Fruit fly (Drosophila melanogaster) whole organism, prepupa: Measurements from ENCODE around the gene Muc91C.

ENCODE experiments used
- CG11294 ChIP-seq: fragments of 200-800 bp; sonication (Bioruptor generic); IDR thresholded peaks from 2 replicates; pipeline ENCODE4 v1.3.6; 2022; ENCODE audit warnings: missing biosample characterization, missing genetic modification characterization
- CG31627 ChIP-seq: fragments of 200-800 bp; sonication (Bioruptor generic); optimal IDR thresholded peaks from 3 replicates; lab custom pipeline; 2016; ENCODE audit warnings: missing biosample characterization, missing genetic modification characterization
- CG8632 ChIP-seq: fragments of 200-800 bp; sonication (Bioruptor generic); optimal IDR thresholded peaks from 3 replicates; lab custom pipeline; 2016; ENCODE audit warnings: missing biosample characterization, missing genetic modification characterization
- Ets96B ChIP-seq: fragments of 200-800 bp; optimal IDR thresholded peaks from 2 replicates; lab custom pipeline; 2019; ENCODE audit warnings: missing biosample characterization, mild to moderate bottlenecking, missing genetic modification characterization, moderate library complexity
- Hr38 ChIP-seq: sonication (Bioruptor generic); optimal IDR thresholded peaks from 2 replicates; lab custom pipeline; 2016; ENCODE audit warnings: missing biosample characterization, missing genetic modification characterization
- Hr4 ChIP-seq: fragments of 200-800 bp; sonication (Bioruptor generic); optimal IDR thresholded peaks from 3 replicates; lab custom pipeline; 2016; ENCODE audit warnings: missing biosample characterization, missing genetic modification characterization
- Lpt ChIP-seq: fragments of 200-800 bp; sonication (Bioruptor generic); optimal IDR thresholded peaks from 3 replicates; lab custom pipeline; 2016; ENCODE audit warnings: missing biosample characterization, missing genetic modification characterization
- Smox ChIP-seq: fragments of 200-800 bp; sonication (Bioruptor generic); optimal IDR thresholded peaks from 3 replicates; lab custom pipeline; 2016; ENCODE audit warnings: missing biosample characterization, missing genetic modification characterization
- Sox102F ChIP-seq: fragments of 200-800 bp; sonication (Bioruptor generic); optimal IDR thresholded peaks from 2 replicates; lab custom pipeline; 2016; ENCODE audit warnings: missing biosample characterization, mild to moderate bottlenecking, missing genetic modification characterization
- dac ChIP-seq: fragments of 200-800 bp; sonication (Bioruptor generic); optimal IDR thresholded peaks from 2 replicates; lab custom pipeline; 2017; ENCODE audit warnings: missing biosample characterization, mild to moderate bottlenecking, missing genetic modification characterization

DNA sequence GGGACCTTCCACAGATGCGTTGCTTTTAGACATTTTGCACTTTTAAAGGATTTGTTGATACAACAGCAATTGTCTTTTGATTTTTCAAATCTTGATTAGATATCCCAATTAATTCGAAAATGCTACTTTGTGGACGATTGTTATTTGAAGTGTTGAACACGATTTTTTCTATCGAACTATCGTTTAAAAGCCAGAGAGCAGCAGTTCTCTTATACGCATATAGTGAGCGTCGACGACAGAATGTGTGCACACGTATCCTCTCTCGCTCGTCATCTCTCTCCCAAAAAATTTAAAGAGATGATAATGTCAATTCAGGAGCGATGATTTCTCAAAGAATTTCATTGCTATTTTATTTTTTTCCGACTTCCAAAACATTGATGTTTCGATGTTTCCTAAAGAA lies 30.0 kb upstream of the Muc91C start, which contains the start of gene CG34283:
- no peak for TF ChIP-seq CG11294 (GFP tag; lab: Robert Waterston, UW)
- no peak for TF ChIP-seq Sox102F (GFP tag; lab: Kevin White, UChicago)
- no peak for TF ChIP-seq Ets96B (tag; lab: Kevin White, UChicago)
- no peak for TF ChIP-seq CG31627
- TF ChIP-seq dac (GFP tag; lab: Kevin White, UChicago) = no peak
- no peak for TF ChIP-seq Smox (GFP tag; lab: Kevin White, UChicago)
- TF ChIP-seq Lpt (GFP tag; lab: Kevin White, UChicago) = no peak
- no peak for TF ChIP-seq Hr38 (GFP tag; lab: Kevin White, UChicago)
- no peak for TF ChIP-seq Hr4 (GFP tag; lab: Kevin White, UChicago)
- no peak for TF ChIP-seq CG8632 (GFP tag; lab: Kevin White, UChicago)
